Fruit fly (Drosophila melanogaster) S2 (cell line): ENCODE data around the gene CG11000.

Experiments used
- CG8478 ChIP-seq: fragments of >200 bp; optimal IDR thresholded peaks from 2 replicates; lab custom pipeline; 2018
- CTCF ChIP-seq, 2 experiments: fragments of >200 bp; optimal IDR thresholded peaks; 2 replicates each; lab custom pipeline; 2018

CG11000 gene

DNA sequence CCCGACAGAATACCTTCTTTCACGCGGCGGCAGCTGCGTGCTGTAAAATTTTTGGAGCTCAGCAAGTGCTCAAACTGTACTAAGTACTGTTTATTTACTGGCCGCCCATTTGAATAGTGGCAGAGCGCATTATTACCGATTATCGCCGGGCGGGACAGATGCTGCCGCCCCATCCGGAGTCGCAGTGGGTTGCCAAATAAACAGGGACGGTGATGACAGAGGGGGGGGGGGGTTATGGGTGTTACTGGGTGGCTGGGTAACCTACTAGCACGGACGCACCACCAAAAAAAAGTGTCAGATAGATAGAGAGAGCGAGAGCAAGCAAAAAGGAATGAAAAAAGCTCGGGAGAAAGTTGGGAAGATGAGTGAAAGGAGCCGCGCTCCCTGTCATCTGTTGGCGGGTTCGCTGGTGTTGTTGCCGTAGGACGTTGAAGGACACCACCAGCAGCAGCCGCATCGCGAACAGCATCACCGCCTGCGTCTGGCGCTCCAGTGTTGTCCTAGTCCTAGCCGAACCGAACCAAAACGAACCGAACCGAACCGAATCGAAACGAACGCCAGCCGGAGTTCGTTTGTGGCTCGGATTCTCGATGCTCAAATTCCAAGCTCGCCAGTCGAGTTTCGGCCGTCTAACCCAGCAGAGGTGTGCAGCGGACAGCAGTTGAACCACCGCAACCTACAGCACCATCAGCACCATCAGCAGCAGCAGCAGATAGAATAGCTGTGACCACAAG lies at the start of gene CG11000:
Gene CG11000, plus strand, starts transcription at position 626 of the 734 bp plus-strand sequence.
- TF ChIP-seq CG8478 (lab: Kevin White, UChicago) = no peak
- TF ChIP-seq CTCF (optimal IDR thresholded peaks at IDR 0.05; lab: Kevin White, UChicago) = no peak

DNA sequence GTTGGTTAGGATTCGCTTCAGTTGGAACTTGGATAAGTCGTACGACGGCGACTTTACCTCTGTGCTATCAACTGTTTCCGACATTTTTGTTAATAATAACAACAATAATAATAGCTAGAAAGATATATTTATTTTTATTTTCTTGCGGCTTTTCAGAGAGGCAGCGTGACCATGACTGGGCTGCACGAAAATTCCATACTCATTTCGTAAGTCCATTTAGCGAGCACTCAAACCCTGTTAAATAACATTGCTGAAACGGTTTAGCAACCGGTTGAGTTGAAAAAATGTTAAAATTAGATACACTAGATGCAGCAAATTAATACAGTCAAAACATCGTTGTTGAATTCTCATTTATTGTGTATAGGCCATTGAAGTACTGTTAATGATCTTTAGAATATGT lies 47.5 kb upstream of the CG11000 start, which contains the start of gene Dcps:
Gene Dcps, minus strand, starts transcription at position 181 of the 400 bp plus-strand sequence.
- TF ChIP-seq CG8478 (lab: Kevin White, UChicago) (no peak), CTCF (optimal IDR thresholded peaks at IDR 0.05; lab: Kevin White, UChicago) (no peak)

- no peak for TF ChIP-seq CG8478 (lab: Kevin White, UChicago)
- no peak for TF ChIP-seq CTCF (optimal IDR thresholded peaks at IDR 0.05; lab: Kevin White, UChicago)
Observed at dm6 chr3R:5758624-5759209, 43.4 kb upstream of the CG11000 start, which contains the start of gene Sec8. Gene Sec8, minus strand, starts transcription at chr3R:5758997.

dm6 chr3R:5760980-5761379 lies 41.1 kb upstream of the CG11000 start:
- TF ChIP-seq CTCF (optimal IDR thresholded peaks at IDR 0.05; lab: Kevin White, UChicago) (no peak), CG8478 (lab: Kevin White, UChicago) (no peak)

DNA sequence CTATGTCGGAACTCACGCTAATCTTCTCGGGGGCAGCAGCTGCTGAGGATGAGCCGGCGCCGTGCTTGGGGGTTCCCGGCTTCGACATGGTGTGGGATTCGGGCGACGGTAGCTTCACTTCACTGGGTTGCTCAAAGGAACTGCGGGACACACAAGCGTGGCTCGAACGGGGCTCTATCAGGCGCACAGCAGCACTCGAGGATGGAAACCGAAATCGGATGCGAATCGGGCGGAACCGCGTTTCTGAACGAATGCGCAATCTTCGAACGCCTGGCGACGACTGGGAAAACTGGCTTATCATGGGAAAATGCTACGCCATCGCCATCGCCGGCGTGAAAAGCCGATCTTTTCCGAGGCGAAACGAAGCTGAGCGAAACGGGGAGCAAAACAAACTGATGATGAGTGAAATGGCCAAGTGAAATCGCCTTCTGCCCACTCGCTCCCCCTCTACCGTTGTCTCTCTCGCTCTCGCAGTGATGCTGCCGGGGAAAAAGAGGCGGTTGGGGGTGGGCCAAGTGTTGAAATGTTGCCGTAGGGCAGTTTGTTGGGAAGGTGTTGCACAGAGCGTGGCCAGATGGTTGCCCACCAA lies 30.4 kb upstream of the CG11000 start:
- TF ChIP-seq CTCF (optimal IDR thresholded peaks at IDR 0.05; lab: Kevin White, UChicago) (no peak), CG8478 (lab: Kevin White, UChicago) (no peak)

DNA sequence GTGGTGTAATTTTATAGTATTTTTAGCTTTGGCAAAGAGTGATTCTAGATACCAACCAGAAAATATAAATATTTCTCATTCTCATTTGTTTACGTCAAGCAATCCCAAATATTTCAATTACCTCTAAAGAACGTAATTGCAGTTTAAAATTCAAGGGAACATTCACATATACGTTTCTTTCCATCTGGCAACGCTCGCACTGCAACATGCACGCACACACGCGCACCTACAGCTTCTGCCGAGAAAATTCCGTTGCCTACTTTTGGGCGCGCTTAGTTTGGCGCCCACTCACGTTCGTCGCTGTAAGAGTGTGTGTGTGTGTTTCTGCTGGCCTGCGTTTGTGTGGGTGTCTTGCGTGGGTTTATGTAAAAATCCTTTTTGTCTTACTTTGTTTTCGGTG lies 29.7 kb upstream of the CG11000 start:
- no peak for TF ChIP-seq CG8478 (lab: Kevin White, UChicago)
- peak; percentile 29 to 47 for TF ChIP-seq CTCF (optimal IDR thresholded peaks at IDR 0.05; lab: Kevin White, UChicago)

DNA sequence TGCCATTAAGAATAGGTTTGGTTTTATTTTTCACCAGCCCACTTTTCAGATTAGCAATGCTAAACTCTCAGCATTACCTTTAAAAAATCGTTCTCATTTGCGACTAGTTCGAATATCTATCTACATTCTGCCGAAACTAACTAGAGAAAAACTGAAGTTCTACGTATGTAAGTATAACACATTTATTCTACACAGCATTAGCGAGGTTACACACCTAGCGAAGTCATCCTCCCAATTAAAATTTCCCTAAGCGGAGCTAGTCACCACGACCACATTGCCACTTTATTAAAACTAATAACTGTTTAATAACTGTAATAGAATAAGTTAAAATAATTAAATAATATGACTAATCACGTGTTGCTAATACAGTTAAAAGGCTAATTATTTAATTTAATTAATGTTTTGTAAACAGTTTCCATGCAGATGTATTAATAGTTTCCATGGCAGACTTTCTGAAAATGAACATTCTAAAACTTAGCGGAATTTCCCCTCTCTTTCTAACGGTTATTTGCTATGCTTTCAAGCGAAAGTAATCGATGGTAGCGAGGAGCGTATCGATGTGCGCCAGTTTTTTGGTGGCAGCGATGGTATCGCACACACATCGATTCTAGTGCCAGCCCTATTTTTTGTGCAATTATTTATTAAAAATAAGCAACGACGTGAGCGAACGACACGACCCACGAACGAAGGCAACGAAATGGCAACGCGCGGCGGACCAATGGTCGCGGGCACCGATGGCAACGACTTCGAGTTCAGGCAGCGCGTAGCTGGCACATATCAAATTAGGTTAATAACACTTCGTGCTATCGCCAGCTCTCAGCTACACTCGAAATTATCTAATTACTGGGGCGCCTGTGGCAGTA lies 23.2 kb upstream of the CG11000 start, which contains the start of gene jagn:
Gene jagn, plus strand, starts transcription at position 585 of the 863 bp plus-strand sequence.
- peak; percentile 63 to 77 for TF ChIP-seq CTCF (optimal IDR thresholded peaks at IDR 0.05; lab: Kevin White, UChicago)
- no peak for TF ChIP-seq CG8478 (lab: Kevin White, UChicago)

- TF ChIP-seq CTCF (optimal IDR thresholded peaks at IDR 0.05; lab: Kevin White, UChicago) (no peak), CG8478 (lab: Kevin White, UChicago) (no peak)
Observed at dm6 chr3R:5780976-5781375, 21.2 kb upstream of the CG11000 start, which contains the start of gene CG2082. Gene CG2082, minus strand, starts transcription at chr3R:5781076.

DNA sequence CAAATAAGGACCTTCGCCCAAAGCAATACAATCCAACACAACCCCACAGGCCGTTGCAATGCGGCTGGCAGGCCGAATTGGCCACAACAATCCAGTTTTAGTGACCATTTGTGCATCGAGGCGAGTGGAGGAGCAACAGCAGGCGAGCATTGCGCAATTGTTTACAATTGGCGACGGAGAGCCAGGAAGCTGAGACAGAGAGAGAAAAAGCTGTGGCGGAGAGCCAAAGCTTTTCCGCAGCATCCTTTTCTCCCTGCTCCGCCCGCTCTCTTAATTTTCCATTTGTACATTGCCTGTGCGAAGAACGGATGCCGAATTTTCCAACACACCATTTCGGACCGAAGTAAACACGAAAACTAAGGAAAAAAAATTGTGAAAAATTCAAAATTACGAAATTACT lies 20.7 kb upstream of the CG11000 start, which contains the start of gene kat-60L1:
Gene kat-60L1, plus strand, starts transcription at position 301 of the 400 bp plus-strand sequence.
- no peak for TF ChIP-seq CG8478 (lab: Kevin White, UChicago)
- no peak for TF ChIP-seq CTCF (optimal IDR thresholded peaks at IDR 0.05; lab: Kevin White, UChicago)

- TF ChIP-seq CG8478 (lab: Kevin White, UChicago) (no peak), CTCF (optimal IDR thresholded peaks at IDR 0.05; lab: Kevin White, UChicago) (no peak)
Observed at dm6 chr3R:5789025-5789953, 12.8 kb upstream of the CG11000 start, which contains the start of the genes Hat1 and Rpn5. Gene Hat1, minus strand, starts transcription at chr3R:5789384. Gene Rpn5, plus strand, starts transcription at chr3R:5789493.

DNA sequence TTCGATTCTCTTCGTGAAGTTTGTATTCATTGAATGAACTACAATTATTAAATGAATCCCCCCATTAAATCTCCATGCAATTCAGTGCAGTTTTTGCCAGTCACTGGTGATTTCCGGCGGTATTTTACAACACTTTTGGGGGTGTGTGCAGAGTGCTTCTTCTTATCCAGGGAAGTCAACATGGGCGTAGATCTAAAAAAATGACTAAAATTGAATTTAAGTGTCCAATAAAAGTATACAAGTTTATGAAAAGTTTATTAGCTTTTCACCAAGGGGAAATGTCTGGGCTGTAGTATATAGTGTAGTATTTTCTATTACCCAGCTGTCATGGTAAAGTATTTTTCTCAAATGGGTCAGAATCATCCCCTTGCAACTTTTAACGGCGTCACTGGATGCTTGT lies 10.6 kb upstream of the CG11000 start, which contains the start of gene Hpf1:
Gene Hpf1, plus strand, starts transcription at position 383 of the 400 bp plus-strand sequence.
- TF ChIP-seq CG8478 (lab: Kevin White, UChicago) (no peak), CTCF (optimal IDR thresholded peaks at IDR 0.05; lab: Kevin White, UChicago) (no peak)

- TF ChIP-seq CTCF (optimal IDR thresholded peaks at IDR 0.05; lab: Kevin White, UChicago) (no peak), CG8478 (lab: Kevin White, UChicago) (no peak)
Observed at dm6 chr3R:5794267-5795089, 7.7 kb upstream of the CG11000 start, which contains the start of the genes PSMG1 and CG10979. Gene PSMG1, minus strand, starts transcription at chr3R:5794317. Gene CG10979, plus strand, starts transcription at chr3R:5794705.
